Worm (Caenorhabditis elegans): Measurements from ENCODE around the gene C16B8.4.

ce11 chrX:3990495-3990894 is 17.1 kb upstream of the C16B8.4 start:
- TF ChIP-seq elt-1 (tag; optimal IDR thresholded peaks at IDR 0.05) (no peak), nhr-237 (tag; optimal IDR thresholded peaks at IDR 0.05) (no peak), unc-39 (tag; optimal IDR thresholded peaks at IDR 0.05) (no peak), nfya-1 (tag; optimal IDR thresholded peaks at IDR 0.05; ENCODE audit: insufficient read depth) (no peak)
